Worm (Caenorhabditis elegans) whole organism, dauer: Measurements from ENCODE around the gene nhr-76.

Experiments used
- unc-62 ChIP-seq: sonication (generic microtip); optimal IDR thresholded peaks from 2 replicates; lab custom pipeline; 2017; ENCODE audit warnings: missing biosample characterization, missing genetic modification reagents, missing genetic modification characterization

nhr-76 gene

DNA sequence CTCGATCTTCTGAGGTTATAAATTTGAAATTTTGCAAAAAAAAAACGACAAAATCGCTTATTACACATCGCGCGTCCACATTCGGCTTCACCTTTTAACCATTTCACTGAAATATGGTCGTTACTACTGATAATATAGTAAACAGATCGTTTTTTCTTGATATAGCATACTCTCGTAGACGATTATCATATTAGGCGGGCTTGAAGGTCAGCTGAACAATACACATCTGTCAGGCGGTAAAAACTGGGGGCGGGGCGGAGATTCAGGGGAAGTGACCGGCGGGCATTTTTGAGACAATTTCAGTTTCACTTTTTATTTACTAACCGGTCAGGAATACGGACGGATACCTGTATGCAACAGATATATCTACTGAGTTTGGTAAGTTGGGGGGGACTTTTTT, 12.1 kb upstream of the nhr-76 start, which contains the start of gene C18H7.1:
TSS of gene C18H7.1 (plus strand) at position 301 of the 400 bp plus-strand sequence.
- TF ChIP-seq unc-62 (GFP tag; lab: Kevin White, UChicago), result no peak

DNA sequence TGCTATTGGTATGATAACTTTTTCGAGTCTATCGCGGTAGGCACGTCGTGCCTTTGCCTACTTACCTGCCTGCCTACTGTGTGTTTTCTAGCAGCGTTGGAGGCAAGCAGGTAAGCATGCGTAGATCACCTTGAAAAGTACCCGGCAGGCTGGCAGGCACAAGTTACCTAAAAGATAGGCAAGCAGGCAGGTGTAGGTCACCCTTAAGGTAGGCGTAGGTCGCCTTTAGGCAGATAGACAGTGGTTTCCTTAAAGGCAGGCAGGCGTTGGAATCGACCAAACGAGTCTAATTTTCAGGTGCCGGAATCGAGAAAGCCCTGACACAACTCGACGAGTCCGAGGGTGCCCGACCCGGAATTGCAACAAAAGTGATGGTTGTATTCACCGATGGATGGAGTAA, 7.6 kb upstream of the nhr-76 start:
- TF ChIP-seq unc-62 (GFP tag; lab: Kevin White, UChicago), result no peak

DNA sequence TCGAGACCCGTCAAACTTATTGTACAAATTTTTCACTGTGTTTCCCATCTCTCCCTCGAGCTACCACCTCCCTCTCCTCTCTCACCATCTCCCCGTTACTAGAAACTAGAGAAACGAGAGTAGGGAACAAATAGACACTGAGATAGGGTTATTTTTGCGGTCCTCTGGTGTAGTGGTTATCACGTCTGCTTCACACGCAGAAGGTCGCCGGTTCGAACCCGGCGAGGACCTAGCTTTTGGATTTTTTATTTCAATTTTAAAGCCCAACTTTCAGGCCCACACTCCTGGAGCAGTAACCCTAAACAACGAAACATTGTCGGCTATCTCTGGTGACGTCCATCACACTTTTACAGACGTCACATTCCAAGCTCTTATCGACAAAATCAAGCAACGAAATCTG, 7.0 kb upstream of the nhr-76 start:
- no peak for TF ChIP-seq unc-62 (GFP tag; lab: Kevin White, UChicago)

DNA sequence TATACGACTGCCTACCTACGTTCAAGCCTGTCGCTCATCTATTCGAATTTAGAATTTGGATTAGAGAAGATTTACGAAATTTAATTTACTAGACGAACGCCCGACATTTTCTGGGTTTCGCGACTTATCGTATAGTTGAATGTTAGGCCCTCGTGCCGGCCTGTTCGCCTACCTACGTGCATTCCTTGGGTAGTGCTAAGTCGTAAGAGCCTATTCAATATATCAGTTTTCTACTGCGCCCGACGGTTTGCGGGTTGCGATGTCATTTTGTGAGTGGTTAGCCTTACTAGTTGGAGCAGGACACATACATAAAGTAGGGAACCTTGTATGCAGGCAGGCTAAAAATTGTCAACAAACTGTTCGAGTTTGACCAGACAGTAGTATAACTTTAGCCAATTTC, 4.3 kb upstream of the nhr-76 start:
- no peak for TF ChIP-seq unc-62 (GFP tag; lab: Kevin White, UChicago)

DNA sequence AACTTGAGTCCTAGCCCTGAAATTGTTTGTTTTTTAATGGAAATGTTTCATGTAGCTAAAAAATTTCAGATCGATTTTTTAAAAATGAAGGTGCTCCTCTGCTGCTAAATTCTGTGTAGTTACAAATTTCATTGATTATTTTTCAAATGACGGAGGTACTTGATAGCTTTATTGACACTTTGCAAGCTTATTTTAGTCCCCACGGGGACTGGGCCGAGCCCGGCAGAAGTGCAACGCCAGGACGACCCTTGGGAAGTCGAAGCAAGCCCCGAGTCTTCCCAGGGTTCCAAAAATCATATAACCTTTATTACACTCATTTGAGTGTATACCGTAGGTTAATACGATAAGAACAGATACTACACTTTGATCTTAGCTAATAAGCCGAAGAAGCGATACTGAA, 3.5 kb upstream of the nhr-76 start:
- no peak for TF ChIP-seq unc-62 (GFP tag; lab: Kevin White, UChicago)

DNA sequence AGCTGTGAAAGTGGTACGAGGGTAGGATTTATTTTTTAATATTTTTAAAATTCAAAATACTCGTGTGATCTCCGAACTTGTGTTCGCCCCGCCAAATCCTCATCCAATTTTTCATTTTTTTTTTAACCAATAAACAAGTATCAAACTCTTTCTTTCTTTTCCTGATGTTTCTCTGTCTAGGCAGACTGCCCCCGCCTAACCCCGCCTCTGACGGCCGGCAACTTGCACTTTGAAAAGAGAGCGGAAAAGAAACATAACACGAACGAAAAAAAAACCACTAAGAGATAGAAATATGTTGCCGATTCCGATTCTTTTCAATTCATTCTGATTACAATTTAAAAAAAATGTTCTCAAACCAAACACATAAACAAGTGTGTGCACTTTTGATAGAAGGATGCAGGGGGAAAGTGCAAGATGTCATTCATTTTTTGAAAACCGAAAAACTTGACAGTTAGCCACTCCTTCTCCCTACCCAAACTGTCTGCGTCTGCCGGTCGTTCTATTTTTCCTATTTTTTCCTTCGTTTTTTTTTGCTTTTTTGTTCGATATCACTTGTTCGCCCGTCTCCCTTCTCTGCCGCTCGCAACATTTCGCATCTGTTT, 1.3 kb upstream of the nhr-76 start:
- TF ChIP-seq unc-62 (GFP tag; lab: Kevin White, UChicago), result no peak

DNA sequence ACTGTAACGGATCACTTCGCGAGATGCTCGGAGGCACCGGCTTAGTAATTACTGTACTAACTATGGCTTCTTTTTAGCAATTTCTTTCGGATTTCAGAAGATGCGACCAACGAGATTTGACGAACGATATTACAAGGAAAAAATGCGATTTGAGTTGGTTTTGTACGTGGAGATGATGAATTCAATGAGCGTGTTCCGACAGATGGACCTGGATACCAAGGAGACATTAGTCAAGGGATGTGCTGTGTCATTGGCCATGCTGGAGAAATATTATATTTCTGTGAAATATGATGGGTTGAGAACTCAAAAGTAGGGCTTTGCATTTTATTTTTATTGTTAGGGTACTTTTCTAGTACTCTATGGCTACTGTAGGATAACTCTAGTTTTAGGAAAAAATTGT, 3.3 kb downstream of the nhr-76 start:
- TF ChIP-seq unc-62 (GFP tag; lab: Kevin White, UChicago), result no peak

DNA sequence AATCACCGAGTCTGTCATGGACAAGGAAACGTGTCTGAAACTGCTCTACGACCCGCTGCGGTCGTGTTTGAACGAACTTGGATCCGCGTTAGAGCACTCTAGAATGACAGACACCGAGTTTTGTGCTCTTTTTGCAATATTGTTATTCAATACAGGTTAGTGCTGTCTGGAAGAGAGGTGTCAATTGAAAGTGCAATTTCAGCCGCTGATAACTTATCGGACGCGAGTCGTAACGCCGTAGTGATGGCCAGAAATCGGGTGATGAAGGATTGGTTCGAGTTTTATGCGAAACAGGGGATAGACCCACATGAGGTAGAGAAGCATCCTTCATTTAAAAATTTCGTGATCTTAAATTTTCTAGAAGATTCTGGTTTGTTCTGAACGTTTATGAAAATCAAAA, 4.5 kb downstream of the nhr-76 start:
- no peak for TF ChIP-seq unc-62 (GFP tag; lab: Kevin White, UChicago)

DNA sequence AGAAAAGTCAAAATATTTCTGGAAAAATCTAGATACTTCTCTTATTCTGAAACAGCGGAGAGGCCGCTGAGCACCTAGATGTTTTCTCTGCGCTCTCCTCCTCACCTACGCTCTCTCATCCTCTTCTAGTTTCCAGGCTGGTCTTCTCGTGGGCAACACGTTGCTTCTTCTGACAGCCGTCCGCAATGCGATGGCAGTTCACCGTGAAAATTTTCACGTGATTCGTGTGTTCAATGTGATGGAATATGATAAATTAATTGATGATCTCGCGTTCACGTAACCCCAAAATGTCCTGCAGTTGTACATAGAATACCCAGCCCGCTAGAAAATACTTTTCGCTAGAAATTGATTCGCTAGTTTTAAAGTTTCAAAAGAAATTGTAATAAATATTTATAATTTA, 6.2 kb downstream of the nhr-76 start:
- TF ChIP-seq unc-62 (GFP tag; lab: Kevin White, UChicago), result no peak

DNA sequence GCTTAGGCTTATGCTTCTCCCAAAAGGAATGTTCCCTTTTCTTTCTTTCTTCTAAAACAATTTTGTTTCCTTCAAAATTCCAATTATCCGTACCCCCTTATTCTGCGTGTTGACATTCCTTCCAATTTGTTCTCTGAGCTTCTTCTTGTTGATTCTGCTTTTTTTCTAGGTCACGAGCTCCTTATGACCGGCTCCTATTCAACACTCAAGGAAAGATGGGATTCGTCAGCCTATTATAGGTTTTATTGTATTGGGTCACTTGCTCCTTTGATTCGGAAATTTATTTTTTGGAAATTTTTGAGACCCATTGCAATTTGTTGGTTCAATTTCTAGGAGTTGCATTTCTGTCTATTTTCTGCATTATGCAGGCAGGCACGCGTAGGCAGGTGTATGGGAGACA, 11.8 kb downstream of the nhr-76 start:
- TF ChIP-seq unc-62 (GFP tag; lab: Kevin White, UChicago), result no peak

DNA sequence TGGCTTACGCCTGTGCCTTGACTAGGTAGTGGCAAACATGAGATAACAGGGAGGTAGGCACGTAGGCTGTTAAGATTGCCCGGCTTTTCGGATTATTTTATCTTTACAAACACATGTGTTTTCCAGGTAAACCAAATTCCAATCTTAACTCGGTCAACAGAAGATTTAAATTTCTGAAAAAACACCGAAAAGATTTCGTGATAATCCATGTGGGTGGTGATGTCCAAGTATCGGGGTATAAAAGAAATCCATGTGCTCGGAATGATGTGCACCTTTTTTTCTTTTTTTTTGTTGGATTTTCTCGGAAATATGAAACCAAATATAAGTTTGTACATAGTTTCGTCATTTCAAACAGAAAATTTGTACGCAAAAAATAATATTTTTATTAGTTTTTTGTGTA, 16.1 kb downstream of the nhr-76 start:
- TF ChIP-seq unc-62 (GFP tag; lab: Kevin White, UChicago), result no peak

DNA sequence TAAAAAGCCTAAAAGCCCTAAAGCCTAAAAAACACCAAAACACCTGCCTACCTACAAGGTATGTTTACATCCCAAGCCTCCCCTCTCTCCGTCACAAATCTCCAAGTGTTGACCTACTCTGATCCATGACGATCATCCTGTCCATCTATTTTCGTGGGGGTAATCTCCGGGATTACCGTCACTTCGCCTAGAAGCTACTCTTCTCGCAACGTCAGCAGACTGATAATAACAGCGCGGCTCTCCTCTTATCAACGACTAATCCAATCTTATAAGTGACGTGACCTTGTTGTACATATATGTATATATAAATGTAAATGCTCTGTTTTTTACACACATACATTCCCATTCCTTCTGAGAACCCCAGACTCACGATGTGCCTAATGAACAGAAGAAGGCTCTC, 21.0 kb downstream of the nhr-76 start:
- TF ChIP-seq unc-62 (GFP tag; lab: Kevin White, UChicago), result no peak

DNA sequence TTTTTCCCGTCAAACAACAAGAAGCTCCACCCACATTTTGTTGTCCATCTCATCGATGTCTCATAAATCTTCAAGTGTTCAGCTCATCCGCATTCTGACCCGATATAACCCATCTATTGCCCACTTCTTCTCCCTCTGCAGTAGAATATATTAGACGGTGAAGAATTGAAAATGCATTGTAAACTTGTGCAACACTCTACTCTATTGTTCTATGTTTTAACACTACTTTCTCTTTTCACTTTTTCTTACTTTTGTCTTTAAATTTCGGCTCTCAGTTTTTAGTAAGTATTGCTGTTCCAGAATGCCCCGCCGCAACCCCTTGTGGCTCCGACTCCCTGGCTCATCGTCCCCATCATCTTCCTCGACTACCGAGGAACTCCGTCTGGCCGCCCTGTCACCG, 22.0 kb downstream of the nhr-76 start, which contains the start of gene K11H12.9:
TSS of gene K11H12.9 (plus strand) at position 301 of the 400 bp plus-strand sequence.
- TF ChIP-seq unc-62 (GFP tag; lab: Kevin White, UChicago), result no peak

DNA sequence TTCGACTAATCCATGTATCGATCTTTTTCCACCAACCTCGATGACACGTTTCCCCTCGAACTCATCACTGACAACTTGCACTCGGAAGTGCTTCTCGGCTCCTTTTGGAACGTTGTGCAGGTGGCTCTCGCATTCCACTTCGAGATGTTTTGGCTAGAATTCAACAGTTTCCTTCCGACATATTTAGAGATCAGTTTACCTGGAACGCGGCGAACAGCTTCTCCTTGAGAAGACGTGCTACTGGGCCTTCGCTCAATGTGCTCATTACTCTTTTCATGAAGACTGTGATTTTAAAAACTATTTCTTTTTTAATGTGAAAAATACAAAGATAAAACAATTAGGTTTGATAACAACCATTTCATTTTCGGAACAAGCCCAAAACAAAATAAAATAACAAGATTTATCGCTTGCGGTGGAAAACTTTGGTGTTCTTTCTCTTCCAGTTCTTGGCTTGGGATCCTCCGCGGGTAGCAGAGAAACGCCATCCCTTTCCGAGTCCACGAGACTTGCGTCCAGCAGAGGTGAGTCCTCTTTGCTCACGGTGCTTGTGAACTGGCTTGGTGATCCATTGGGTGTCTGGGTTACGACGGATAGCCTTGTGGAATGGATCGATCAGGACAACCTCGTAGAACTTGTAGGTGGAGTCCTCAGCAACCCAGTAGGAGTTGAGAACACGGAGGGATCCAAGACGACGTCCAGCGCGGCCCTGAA, 26.0 kb downstream of the nhr-76 start, which contains the start of gene K11H12.1:
TSS of gene K11H12.1 (minus strand) at position 284 of the 711 bp plus-strand sequence.
- no peak for TF ChIP-seq unc-62 (GFP tag; lab: Kevin White, UChicago)

DNA sequence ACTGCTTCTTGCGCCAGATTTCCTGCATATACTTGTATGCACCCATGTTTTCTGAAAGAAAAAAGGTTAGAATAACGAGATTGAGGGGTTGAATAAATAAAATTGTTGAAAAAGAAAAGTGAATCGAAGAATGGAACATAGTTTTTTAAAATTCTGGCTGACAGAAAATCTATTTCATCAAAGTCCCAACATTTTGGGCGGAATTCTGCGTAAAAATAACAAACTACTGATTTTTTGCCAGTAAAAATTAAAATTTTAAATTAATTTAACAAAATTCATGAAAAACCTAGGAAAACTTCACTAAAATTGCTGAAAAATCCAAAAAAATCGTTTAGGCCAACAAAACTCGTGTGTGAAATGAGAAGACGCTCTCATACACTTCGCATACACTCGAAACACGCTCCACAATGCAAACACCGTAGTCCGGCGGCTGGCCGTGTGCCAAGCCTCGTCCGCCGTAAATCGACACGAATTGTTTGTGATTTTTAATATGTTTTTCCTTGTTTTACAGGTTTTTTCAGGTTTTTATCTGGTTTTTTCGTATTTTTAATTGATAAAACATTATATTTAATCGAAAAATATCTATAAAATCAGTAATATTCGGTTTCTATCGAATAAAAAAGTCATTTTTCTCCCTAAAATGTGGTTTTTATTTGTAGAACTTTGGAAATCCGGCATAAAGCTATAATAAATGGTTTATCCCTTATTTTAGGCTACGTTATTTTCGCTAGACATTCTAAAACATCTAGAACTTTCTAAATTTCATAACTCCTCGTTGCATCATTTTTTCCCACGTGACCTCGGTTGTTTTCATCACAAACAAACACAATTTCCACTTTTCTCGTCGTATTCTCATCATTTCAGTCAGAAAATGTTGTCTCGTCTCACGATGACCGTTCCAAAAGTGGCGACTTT, 27.4 kb downstream of the nhr-76 start, which contains the start of the genes rpl-15 and K11H12.8:
TSS of gene rpl-15 (minus strand) at position 51 of the 915 bp plus-strand sequence.
TSS of gene K11H12.8 (plus strand) at position 865 of the 915 bp plus-strand sequence.
- peak; percentile 54 for TF ChIP-seq unc-62 (GFP tag; lab: Kevin White, UChicago)

DNA sequence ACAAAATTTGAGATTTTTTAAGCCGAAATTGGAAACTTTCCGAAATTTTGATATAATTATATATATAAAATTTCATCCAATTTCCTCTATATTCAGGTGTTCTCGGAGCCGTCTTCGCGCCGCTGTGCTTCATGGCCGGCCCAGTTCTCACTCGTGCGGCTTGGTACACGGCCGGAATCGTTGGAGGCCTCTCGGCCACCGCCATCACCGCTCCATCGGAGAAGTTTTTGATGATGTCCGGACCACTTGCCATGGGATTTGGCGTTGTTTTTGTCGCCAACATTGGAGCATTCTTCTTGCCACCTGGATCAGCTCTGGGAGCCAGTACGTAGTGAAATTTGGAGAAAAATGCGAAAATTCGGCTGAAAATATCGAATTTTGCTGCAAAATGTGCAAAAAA, 29.7 kb downstream of the nhr-76 start:
- TF ChIP-seq unc-62 (GFP tag; lab: Kevin White, UChicago), result no peak
